ENCODE assay signal across 5 fruit fly cellular contexts in the genomic region with DNA sequence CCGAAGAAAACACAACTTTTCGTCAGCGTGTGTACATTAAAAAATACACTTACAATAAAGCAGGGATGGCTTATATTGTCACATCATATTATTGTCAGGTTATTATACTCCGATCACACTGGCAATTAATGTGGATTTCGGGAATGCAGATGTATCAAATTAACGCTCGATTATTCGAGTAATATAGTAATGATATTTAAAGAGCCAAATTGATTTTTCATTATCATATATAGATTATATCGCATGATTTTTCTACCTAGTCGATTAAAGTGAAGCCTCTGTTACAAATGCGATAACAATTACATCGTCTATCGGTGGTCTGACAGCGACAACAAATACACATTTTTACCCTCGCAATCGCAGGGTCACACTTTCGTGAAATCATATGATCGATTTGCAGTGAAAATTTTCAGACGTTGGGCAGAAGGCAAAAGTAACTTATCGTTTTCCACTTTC.
A peak's percentile ranks its signal among the peaks of the same experiment; 100 is the strongest.
TF ChIP-seq lines count a peak whose summit lies in the region.

A gene (minus strand): TSS at position 62 of the 456 bp plus-strand sequence.
A gene (plus strand): TSS at position 366 of the 456 bp plus-strand sequence.

- peak; percentile 7 for TF ChIP-seq CTCF in whole organism, embryonic (GFP tag; optimal IDR thresholded peaks at IDR 0.05; lab: Kevin White, UChicago)

TF ChIP-seq in whole organism, adult, 20 proteins besides CTCF, POLR2A, EP300 and RAD21 (continues in another document):
- no peak for TF ChIP-seq Hr96 (GFP tag; optimal IDR thresholded peaks at IDR 0.05; lab: Kevin White, UChicago)
- TF ChIP-seq CG11617 (GFP tag; optimal IDR thresholded peaks at IDR 0.05; lab: Kevin White, UChicago) = peak; percentile 49
- peak; percentile 21 for TF ChIP-seq cic (GFP tag; optimal IDR thresholded peaks at IDR 0.05; lab: Kevin White, UChicago)
- no peak for TF ChIP-seq kay (GFP tag; lab: Kevin White, UChicago; ENCODE audit: borderline replicate concordance)
- TF ChIP-seq CG33017 (tag; optimal IDR thresholded peaks at IDR 0.05; lab: Kevin White, UChicago) = no peak
- TF ChIP-seq pad (GFP tag; optimal IDR thresholded peaks at IDR 0.05; lab: Kevin White, UChicago) = peak; percentile 23
- no peak for TF ChIP-seq CG12768 (GFP tag; optimal IDR thresholded peaks at IDR 0.05; lab: Kevin White, UChicago)
- TF ChIP-seq CG7101 (tag; optimal IDR thresholded peaks at IDR 0.05; lab: Kevin White, UChicago) = peak; percentile 46
- no peak for TF ChIP-seq CG7045 (GFP tag; optimal IDR thresholded peaks at IDR 0.05; lab: Kevin White, UChicago)
- no peak for TF ChIP-seq toe (GFP tag; optimal IDR thresholded peaks at IDR 0.05; lab: Kevin White, UChicago)
- TF ChIP-seq Crg-1 (GFP tag; optimal IDR thresholded peaks at IDR 0.05; lab: Kevin White, UChicago) = no peak
- TF ChIP-seq tj (GFP tag; optimal IDR thresholded peaks at IDR 0.05; lab: Kevin White, UChicago) = peak; percentile 10
- TF ChIP-seq Mnt (GFP tag; optimal IDR thresholded peaks at IDR 0.05; lab: Kevin White, UChicago) = peak; percentile 71
- no peak for TF ChIP-seq CG5204 (GFP tag; optimal IDR thresholded peaks at IDR 0.05; lab: Kevin White, UChicago)
- TF ChIP-seq cnc (optimal IDR thresholded peaks at IDR 0.05; lab: Kevin White, UChicago) = no peak
- TF ChIP-seq bab1 (GFP tag; optimal IDR thresholded peaks at IDR 0.05; lab: Kevin White, UChicago) = no peak
- no peak for TF ChIP-seq ovo (GFP tag; optimal IDR thresholded peaks at IDR 0.05; lab: Kevin White, UChicago)

TF ChIP-seq in whole organism, embryonic, 481 proteins besides CTCF, POLR2A, EP300 and RAD21 (continues in another document):
- no peak for TF ChIP-seq prd (optimal IDR thresholded peaks at IDR 0.05; lab: Kevin White, UChicago)
- TF ChIP-seq prd (GFP tag; IDR thresholded peaks at IDR 0.05; lab: Robert Waterston, UW) = peak; percentile 29; the same call in 1 of the 3 replicates
- TF ChIP-seq CG7963 (GFP tag; IDR thresholded peaks at IDR 0.05; lab: Robert Waterston, UW; ENCODE audit: partially characterized antibody) = peak; percentile 51; the same call in 1 of the 3 replicates
- peak; percentile 68 for TF ChIP-seq CG15601 (tag; optimal IDR thresholded peaks at IDR 0.05; lab: Kevin White, UChicago)
- peak; percentile 41; the same call in 1 of the 2 replicates for TF ChIP-seq E2f2 (GFP tag; IDR thresholded peaks at IDR 0.05; lab: Robert Waterston, UW)
- peak; percentile 85 for TF ChIP-seq CG3995 (GFP tag; optimal IDR thresholded peaks at IDR 0.05; lab: Kevin White, UChicago)
- no peak for TF ChIP-seq CG5180 (GFP tag; optimal IDR thresholded peaks at IDR 0.05; lab: Kevin White, UChicago)
- peak; percentile 10; the same call in 1 of the 2 replicates for TF ChIP-seq Xrp1 (GFP tag; IDR thresholded peaks at IDR 0.05; lab: Robert Waterston, UW)
- peak; percentile 33 for TF ChIP-seq CG10654 (GFP tag; optimal IDR thresholded peaks at IDR 0.05; lab: Kevin White, UChicago)
- TF ChIP-seq Ptx1 (GFP tag; IDR thresholded peaks at IDR 0.05; lab: Robert Waterston, UW) = no peak
- TF ChIP-seq CG18476 (GFP tag; optimal IDR thresholded peaks at IDR 0.05; lab: Kevin White, UChicago) = peak; percentile 58
- 0 out of 4 replicates have a peak, but pooled peaks have one; percentile 60 for TF ChIP-seq chinmo (GFP tag; IDR thresholded peaks at IDR 0.05; lab: Robert Waterston, UW; ENCODE audit: partially characterized antibody)
- no peak for TF ChIP-seq CG32772 (GFP tag; IDR thresholded peaks at IDR 0.05; lab: Robert Waterston, UW)
- peak; percentile 54 for TF ChIP-seq bbx (GFP tag; IDR thresholded peaks at IDR 0.05; lab: Robert Waterston, UW; ENCODE audit: partially characterized antibody)
- TF ChIP-seq Hr78 (GFP tag; optimal IDR thresholded peaks at IDR 0.05; lab: Kevin White, UChicago) = peak in 1 of 2 experiments; percentile 54

TF ChIP-seq in whole organism, prepupa, 60 proteins besides CTCF, POLR2A, EP300 and RAD21:
- TF ChIP-seq Ets96B (tag; optimal IDR thresholded peaks at IDR 0.05; lab: Kevin White, UChicago) = peak; percentile 7
- TF ChIP-seq CG31627 (GFP tag; optimal IDR thresholded peaks at IDR 0.05; lab: Kevin White, UChicago) = peak; percentile 49
- TF ChIP-seq CG15336 (GFP tag; IDR thresholded peaks at IDR 0.05; lab: Robert Waterston, UW) = no peak
- peak; percentile 26 for TF ChIP-seq lz (GFP tag; optimal IDR thresholded peaks at IDR 0.05; lab: Kevin White, UChicago)
- peak; percentile 38 for TF ChIP-seq dsx (GFP tag; optimal IDR thresholded peaks at IDR 0.05; lab: Kevin White, UChicago; ENCODE audit: poor library complexity, severe bottlenecking)
- TF ChIP-seq CG9139 (GFP tag; optimal IDR thresholded peaks at IDR 0.05; lab: Kevin White, UChicago) = no peak
- TF ChIP-seq Hr4 (GFP tag; optimal IDR thresholded peaks at IDR 0.05; lab: Kevin White, UChicago) = no peak
- peak; percentile 61 for TF ChIP-seq Eip78C (GFP tag; lab: Kevin White, UChicago)
- peak; percentile 9 for TF ChIP-seq CG1621 (tag; optimal IDR thresholded peaks at IDR 0.05; lab: Kevin White, UChicago)
- TF ChIP-seq achi (GFP tag; optimal IDR thresholded peaks at IDR 0.05; lab: Kevin White, UChicago) = peak; percentile 95
- no peak for TF ChIP-seq CG3919 (GFP tag; optimal IDR thresholded peaks at IDR 0.05; lab: Kevin White, UChicago)
- peak; percentile 37 for TF ChIP-seq cyc (GFP tag; optimal IDR thresholded peaks at IDR 0.05; lab: Kevin White, UChicago)
- TF ChIP-seq esn (GFP tag; optimal IDR thresholded peaks at IDR 0.05; lab: Kevin White, UChicago) = peak; percentile 11
- TF ChIP-seq CG6854 (GFP tag; optimal IDR thresholded peaks at IDR 0.05; lab: Kevin White, UChicago) = peak; percentile 10
- peak; percentile 2 for TF ChIP-seq Sox15 (GFP tag; optimal IDR thresholded peaks at IDR 0.05; lab: Kevin White, UChicago)
- TF ChIP-seq fkh (GFP tag; optimal IDR thresholded peaks at IDR 0.05; lab: Kevin White, UChicago) = peak; percentile 92
- peak; percentile 20 for TF ChIP-seq topi (GFP tag; optimal IDR thresholded peaks at IDR 0.05; lab: Kevin White, UChicago)
- TF ChIP-seq CG3032 (tag; optimal IDR thresholded peaks at IDR 0.05; lab: Kevin White, UChicago) = peak; percentile 58

TF ChIP-seq in whole organism, pupa, 21 proteins besides CTCF, POLR2A, EP300 and RAD21:
- no peak for TF ChIP-seq CG9948 (tag; optimal IDR thresholded peaks at IDR 0.05; lab: Kevin White, UChicago)
- TF ChIP-seq CG15710 (tag; optimal IDR thresholded peaks at IDR 0.05; lab: Kevin White, UChicago) = peak; percentile 15

TF ChIP-seq in whole organism, wandering third instar larva, 38 proteins besides CTCF, POLR2A, EP300 and RAD21:
- TF ChIP-seq rgr (GFP tag; optimal IDR thresholded peaks at IDR 0.05; lab: Kevin White, UChicago) = peak; percentile 12
- TF ChIP-seq GATAd (GFP tag; optimal IDR thresholded peaks at IDR 0.05; lab: Kevin White, UChicago) = no peak
- TF ChIP-seq N (GFP tag; optimal IDR thresholded peaks at IDR 0.05; lab: Kevin White, UChicago) = peak; percentile 96
- TF ChIP-seq lola (GFP tag; optimal IDR thresholded peaks at IDR 0.05; lab: Kevin White, UChicago) = no peak
- TF ChIP-seq usp (GFP tag; optimal IDR thresholded peaks at IDR 0.05; lab: Kevin White, UChicago) = no peak
- TF ChIP-seq CG9705 (GFP tag; optimal IDR thresholded peaks at IDR 0.05; lab: Kevin White, UChicago) = peak; percentile 35
- TF ChIP-seq foxo (GFP tag; optimal IDR thresholded peaks at IDR 0.05; lab: Kevin White, UChicago) = peak in 1 of 2 experiments; percentile 25
- TF ChIP-seq Hr78 (GFP tag; optimal IDR thresholded peaks at IDR 0.05; lab: Kevin White, UChicago) = peak; percentile 80
- TF ChIP-seq Rel (GFP tag; optimal IDR thresholded peaks at IDR 0.05; lab: Kevin White, UChicago) = no peak
- TF ChIP-seq Rel (tag; optimal IDR thresholded peaks at IDR 0.05; lab: Kevin White, UChicago) = peak; percentile 24
- peak; percentile 19 for TF ChIP-seq Sp1 (GFP tag; optimal IDR thresholded peaks at IDR 0.05; lab: Kevin White, UChicago)
- peak; percentile 17 for TF ChIP-seq sv (GFP tag; optimal IDR thresholded peaks at IDR 0.05; lab: Kevin White, UChicago)
- TF ChIP-seq Jra (GFP tag; optimal IDR thresholded peaks at IDR 0.05; lab: Kevin White, UChicago) = no peak
- TF ChIP-seq Abd-B (GFP tag; optimal IDR thresholded peaks at IDR 0.05; lab: Kevin White, UChicago) = peak; percentile 10
- TF ChIP-seq fru (GFP tag; optimal IDR thresholded peaks at IDR 0.05; lab: Kevin White, UChicago) = no peak
- TF ChIP-seq psq (GFP tag; optimal IDR thresholded peaks at IDR 0.05; lab: Kevin White, UChicago) = peak; percentile 17
- peak; percentile 61 for TF ChIP-seq woc (GFP tag; optimal IDR thresholded peaks at IDR 0.05; lab: Kevin White, UChicago)
- TF ChIP-seq brk (GFP tag; optimal IDR thresholded peaks at IDR 0.05; lab: Kevin White, UChicago) = no peak
- TF ChIP-seq tai (GFP tag; optimal IDR thresholded peaks at IDR 0.05; lab: Kevin White, UChicago) = no peak
- no peak for TF ChIP-seq dmrt93B (GFP tag; optimal IDR thresholded peaks at IDR 0.05; lab: Kevin White, UChicago)
- TF ChIP-seq HLH106 (tag; optimal IDR thresholded peaks at IDR 0.05; lab: Kevin White, UChicago) = peak; percentile 60
- no peak for TF ChIP-seq Myc (optimal IDR thresholded peaks at IDR 0.05; lab: Kevin White, UChicago)
- TF ChIP-seq Hnf4 (GFP tag; optimal IDR thresholded peaks at IDR 0.05; lab: Kevin White, UChicago) = no peak
- no peak for TF ChIP-seq br (GFP tag; optimal IDR thresholded peaks at IDR 0.05; lab: Kevin White, UChicago)
- TF ChIP-seq Dfd (GFP tag; optimal IDR thresholded peaks at IDR 0.05; lab: Kevin White, UChicago) = no peak
- TF ChIP-seq CrebA (GFP tag; optimal IDR thresholded peaks at IDR 0.05; lab: Kevin White, UChicago; ENCODE audit: borderline replicate concordance) = no peak
- peak; percentile 22 for TF ChIP-seq ey (GFP tag; optimal IDR thresholded peaks at IDR 0.05; lab: Kevin White, UChicago)
- TF ChIP-seq CG32264 (GFP tag; optimal IDR thresholded peaks at IDR 0.05; lab: Kevin White, UChicago) = peak; percentile 4
